Worm (Caenorhabditis elegans): ENCODE results near the gene cogc-2.

DNA sequence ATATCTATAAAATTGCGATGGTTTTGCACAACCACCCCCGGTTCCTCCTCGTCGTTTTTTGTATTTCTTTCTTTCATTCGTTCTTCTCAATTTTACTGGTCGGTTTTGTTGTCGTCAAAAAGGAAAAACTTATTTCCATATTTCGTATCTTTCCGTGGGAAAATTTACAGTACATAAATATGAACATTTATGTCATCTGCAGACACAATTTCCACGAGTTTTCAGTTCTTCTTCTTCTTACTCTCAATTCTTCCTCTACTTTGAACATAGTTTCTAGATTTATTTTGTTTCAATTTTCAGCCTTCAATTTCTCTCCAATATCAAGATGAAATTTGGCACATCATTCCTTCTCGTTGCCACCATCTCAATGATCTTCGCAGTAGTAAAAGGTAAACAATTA is 41.8 kb upstream of the cogc-2 start, which contains the start of gene Y43B11AR.1:
- TF ChIP-seq ama-1 (optimal IDR thresholded peaks at IDR 0.05), result no peak
- no peak for TF ChIP-seq elt-2 (tag; optimal IDR thresholded peaks at IDR 0.05)
- no peak for TF ChIP-seq hlh-6 (tag; optimal IDR thresholded peaks at IDR 0.05)
- TF ChIP-seq madf-2 (tag; optimal IDR thresholded peaks at IDR 0.05), result no peak
- no peak for TF ChIP-seq pax-1 (tag; optimal IDR thresholded peaks at IDR 0.05)
- no peak for TF ChIP-seq sdc-2 (tag; optimal IDR thresholded peaks at IDR 0.05)
- TF ChIP-seq unc-86 (tag; optimal IDR thresholded peaks at IDR 0.05), result no peak
